Worm (Caenorhabditis elegans): ENCODE data around the gene apc-10.
A peak's percentile ranks its signal among the peaks of the same experiment; 100 is the strongest.

The apc-10 gene

ce11 chrV:10426253-10426652 lies at the start of gene apc-10:
TSS of gene apc-10 (minus strand) at chrV:10426353.
- TF ChIP-seq rpc-1 (optimal IDR thresholded peaks at IDR 0.05), result no peak
- TF ChIP-seq rpc-1 (tag; optimal IDR thresholded peaks at IDR 0.05), result no peak
- TF ChIP-seq lsl-1 (GFP tag; optimal IDR thresholded peaks at IDR 0.05), result peak; percentile 62
- TF ChIP-seq K11D2.4 (GFP tag; IDR thresholded peaks at IDR 0.05), result no peak
- no peak for TF ChIP-seq sdz-38 (tag; optimal IDR thresholded peaks at IDR 0.05)

- TF ChIP-seq nhr-90 (tag; optimal IDR thresholded peaks at IDR 0.05), result no peak
- TF ChIP-seq nhr-179 (tag; optimal IDR thresholded peaks at IDR 0.05), result no peak
- TF ChIP-seq F10E7.11 (tag; optimal IDR thresholded peaks at IDR 0.05), result no peak
- no peak for TF ChIP-seq ceh-27 (GFP tag; optimal IDR thresholded peaks at IDR 0.05)
- TF ChIP-seq ceh-100 (GFP tag; IDR thresholded peaks at IDR 0.05), result no peak
- no peak for TF ChIP-seq pbrm-1 (GFP tag; IDR thresholded peaks at IDR 0.05)
- no peak for TF ChIP-seq ztf-3 (GFP tag; optimal IDR thresholded peaks at IDR 0.05)
- no peak for TF ChIP-seq cebp-2 (GFP tag; IDR thresholded peaks at IDR 0.05)
- no peak for TF ChIP-seq F57A8.1 (GFP tag; optimal IDR thresholded peaks at IDR 0.05)
- no peak for TF ChIP-seq nhr-80 (tag; optimal IDR thresholded peaks at IDR 0.05)
- no peak for TF ChIP-seq him-1 (tag; optimal IDR thresholded peaks at IDR 0.05)
- TF ChIP-seq ceh-58 (GFP tag; IDR thresholded peaks at IDR 0.05), result no peak
- no peak for TF ChIP-seq C06A6.2 (GFP tag; conservative IDR thresholded peaks at IDR 0.05)
- TF ChIP-seq rpc-1 (optimal IDR thresholded peaks at IDR 0.05), result no peak
- no peak for TF ChIP-seq rpc-1 (tag; optimal IDR thresholded peaks at IDR 0.05)
- TF ChIP-seq sea-2 (GFP tag; IDR thresholded peaks at IDR 0.05), result no peak
- TF ChIP-seq nfyb-1 (GFP tag; IDR thresholded peaks at IDR 0.05), result no peak
- no peak for TF ChIP-seq nfya-2 (GFP tag; IDR thresholded peaks at IDR 0.05)
- no peak for TF ChIP-seq lin-54 (GFP tag; optimal IDR thresholded peaks at IDR 0.05)
- TF ChIP-seq F55B11.4 (tag; optimal IDR thresholded peaks at IDR 0.05; ENCODE audit: borderline replicate concordance, insufficient read depth), result no peak
- no peak for TF ChIP-seq cebp-1 (GFP tag; IDR thresholded peaks at IDR 0.05)
- no peak for TF ChIP-seq cebp-1 (tag; optimal IDR thresholded peaks at IDR 0.05)
Observed at ce11 chrV:10475421-10475820, 49.3 kb upstream of the apc-10 start.

ce11 chrV:10474040-10474439 lies 47.9 kb upstream of the apc-10 start:
- no peak for TF ChIP-seq lin-35 (GFP tag; optimal IDR thresholded peaks at IDR 0.05)
- TF ChIP-seq dpff-1 (tag; optimal IDR thresholded peaks at IDR 0.05), result no peak
- no peak for TF ChIP-seq nhr-90 (tag; optimal IDR thresholded peaks at IDR 0.05)
- TF ChIP-seq efl-1 (GFP tag; optimal IDR thresholded peaks at IDR 0.05), result no peak
- TF ChIP-seq attf-5 (GFP tag; optimal IDR thresholded peaks at IDR 0.05), result no peak
- no peak for TF ChIP-seq mel-28 (tag; optimal IDR thresholded peaks at IDR 0.05; ENCODE audit: borderline replicate concordance)
- no peak for TF ChIP-seq tlf-1 (GFP tag; optimal IDR thresholded peaks at IDR 0.05)
- no peak for TF ChIP-seq lin-54 (GFP tag; optimal IDR thresholded peaks at IDR 0.05)

- TF ChIP-seq F33H1.4 (GFP tag; IDR thresholded peaks at IDR 0.05), result no peak
- peak; percentile 58 for TF ChIP-seq ama-1 (optimal IDR thresholded peaks at IDR 0.05)
- TF ChIP-seq ama-1 (GFP tag; optimal IDR thresholded peaks at IDR 0.05), result no peak
- no peak for TF ChIP-seq fkh-3 (tag; optimal IDR thresholded peaks at IDR 0.05)
- peak; percentile 21 for TF ChIP-seq ztf-26 (tag; optimal IDR thresholded peaks at IDR 0.05)
Observed at ce11 chrV:10472901-10473774, 47.0 kb upstream of the apc-10 start.

Measured in whole organism, young adult.